Fruit fly (Drosophila melanogaster): ENCODE measurements around the gene dimm.

DNA sequence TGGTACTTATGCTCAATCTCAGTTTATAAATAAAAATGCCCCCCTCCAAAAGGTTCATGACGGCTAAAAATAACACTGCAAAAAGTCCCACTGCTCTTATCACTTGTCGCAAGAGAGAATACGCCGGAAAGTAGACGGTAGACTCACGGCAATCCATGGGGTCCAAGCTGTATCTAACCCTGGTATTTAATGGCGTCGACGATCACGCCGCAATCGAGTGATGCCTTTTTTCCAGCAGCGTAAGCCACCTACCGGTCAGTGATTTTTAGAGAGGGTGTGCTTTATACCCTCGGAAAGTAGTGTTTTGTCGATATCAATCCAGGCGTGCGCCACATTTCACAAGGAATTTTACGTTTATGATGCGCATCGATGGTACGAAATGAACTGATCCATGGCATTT lies 32.0 kb upstream of the dimm start:
- TF ChIP-seq CG34406 (GFP tag; optimal IDR thresholded peaks at IDR 0.05) (no peak), Sox14 (GFP tag; optimal IDR thresholded peaks at IDR 0.05) (no peak), svp (GFP tag) (peak; percentile 92), CG11902 (GFP tag; optimal IDR thresholded peaks at IDR 0.05) (no peak), CG9139 (GFP tag; optimal IDR thresholded peaks at IDR 0.05) (no peak), Sox102F (GFP tag; optimal IDR thresholded peaks at IDR 0.05) (no peak), cyc (GFP tag; optimal IDR thresholded peaks at IDR 0.05) (no peak), CG8119 (GFP tag; IDR thresholded peaks at IDR 0.05) (no peak), Gug (GFP tag; IDR thresholded peaks at IDR 0.05) (no peak), CG11294 (GFP tag; IDR thresholded peaks at IDR 0.05) (no peak), vri (GFP tag; optimal IDR thresholded peaks at IDR 0.05) (no peak), pdm3 (GFP tag; optimal IDR thresholded peaks at IDR 0.05) (no peak)

Measured in whole organism, prepupa.